In genomic region chrX:11379135-11379781, ce11 we compare ENCODE assay signal across 4 worm cellular contexts.
TF ChIP-seq lines count a peak whose summit lies in the region.

No protein-coding gene starts in this region.

TF ChIP-seq in whole organism, L2 larva, 48 proteins besides CTCF, POLR2A, EP300 and RAD21:
- TF ChIP-seq nhr-129 (tag; optimal IDR thresholded peaks at IDR 0.05; lab: Kevin White, UChicago) (peak; percentile 57), sem-4 (tag; optimal IDR thresholded peaks at IDR 0.05; lab: Kevin White, UChicago) (peak; percentile 4), gmeb-1 (tag; optimal IDR thresholded peaks at IDR 0.05; lab: Kevin White, UChicago) (no peak), nhr-11 (tag; optimal IDR thresholded peaks at IDR 0.05; lab: Kevin White, UChicago) (no peak), sma-9 (GFP tag; optimal IDR thresholded peaks at IDR 0.05; lab: Kevin White, UChicago) (peak; percentile 60), sma-9 (tag; optimal IDR thresholded peaks at IDR 0.05; lab: Kevin White, UChicago) (no peak), crh-2 (tag; optimal IDR thresholded peaks at IDR 0.05; lab: Kevin White, UChicago) (no peak), F13H6.1 (tag; optimal IDR thresholded peaks at IDR 0.05; lab: Kevin White, UChicago) (peak; percentile 89), lsy-2 (tag; optimal IDR thresholded peaks at IDR 0.05; lab: Kevin White, UChicago) (peak in 1 of 2 experiments; percentile 3), ceh-82 (tag; optimal IDR thresholded peaks at IDR 0.05; lab: Kevin White, UChicago) (no peak)
TF ChIP-seq in whole organism, L2 larva: peak in this region for 5.

TF ChIP-seq in whole organism, L4 larva, 104 proteins besides CTCF, POLR2A, EP300 and RAD21:
- TF ChIP-seq madf-5 (GFP tag; IDR thresholded peaks at IDR 0.05; lab: Robert Waterston, UW) (no peak), nhr-42 (GFP tag; IDR thresholded peaks at IDR 0.05; lab: Robert Waterston, UW) (no peak), ceh-20 (GFP tag; IDR thresholded peaks at IDR 0.05; lab: Robert Waterston, UW) (no peak), ctbp-1 (GFP tag; IDR thresholded peaks at IDR 0.05; lab: Robert Waterston, UW) (peak; percentile 37; the same call in 1 of the 2 replicates), zag-1 (tag; optimal IDR thresholded peaks at IDR 0.05; lab: Kevin White, UChicago) (no peak), sdz-12 (GFP tag; optimal IDR thresholded peaks at IDR 0.05; lab: Kevin White, UChicago) (no peak), lim-7 (GFP tag; IDR thresholded peaks at IDR 0.05; lab: Robert Waterston, UW) (0 out of 2 replicates have a peak, but pooled peaks have one; percentile 29), tra-1 (GFP tag; IDR thresholded peaks at IDR 0.05; lab: Robert Waterston, UW) (peak; percentile 36; the same call in 1 of the 2 replicates), fkh-10 (GFP tag; optimal IDR thresholded peaks at IDR 0.05; lab: Kevin White, UChicago) (peak; percentile 38), mxl-2 (GFP tag; conservative IDR thresholded peaks at IDR 0.05; lab: Robert Waterston, UW) (no peak), ces-1 (GFP tag; optimal IDR thresholded peaks at IDR 0.05; lab: Kevin White, UChicago) (peak; percentile 4), zip-11 (GFP tag; IDR thresholded peaks at IDR 0.05; lab: Robert Waterston, UW) (no peak), unc-62 (GFP tag; optimal IDR thresholded peaks at IDR 0.05 in 1 of 2; lab: Kevin White, UChicago) (peak in 1 of 2 experiments; percentile 89), unc-62 (tag; optimal IDR thresholded peaks at IDR 0.05; lab: Kevin White, UChicago) (no peak), daf-16 (GFP tag; optimal IDR thresholded peaks at IDR 0.05; lab: Kevin White, UChicago) (peak in 1 of 2 experiments; percentile 68), daf-16 (tag; optimal IDR thresholded peaks at IDR 0.05; lab: Kevin White, UChicago) (no peak), hlh-11 (tag; optimal IDR thresholded peaks at IDR 0.05; lab: Kevin White, UChicago) (peak; percentile 64), rbr-2 (tag; optimal IDR thresholded peaks at IDR 0.05; lab: Kevin White, UChicago) (no peak), set-16 (GFP tag; IDR thresholded peaks at IDR 0.05; lab: Robert Waterston, UW) (peak; percentile 18; the same call in 1 of the 2 replicates)

TF ChIP-seq in whole organism, late embryonic, 69 proteins besides CTCF, POLR2A, EP300 and RAD21:
- no peak for TF ChIP-seq zip-5 (tag; optimal IDR thresholded peaks at IDR 0.05; lab: Kevin White, UChicago)
- TF ChIP-seq ama-1 (optimal IDR thresholded peaks at IDR 0.05; lab: Kevin White, UChicago), result no peak
- no peak for TF ChIP-seq fax-1 (tag; optimal IDR thresholded peaks at IDR 0.05; lab: Kevin White, UChicago)
- no peak for TF ChIP-seq dve-1 (tag; optimal IDR thresholded peaks at IDR 0.05; lab: Kevin White, UChicago)
- no peak for TF ChIP-seq hlh-15 (tag; optimal IDR thresholded peaks at IDR 0.05; lab: Kevin White, UChicago)
- peak; percentile 64 for TF ChIP-seq F13H6.1 (tag; optimal IDR thresholded peaks at IDR 0.05; lab: Kevin White, UChicago)
- TF ChIP-seq pha-4 (tag; optimal IDR thresholded peaks at IDR 0.05; lab: Kevin White, UChicago), result no peak
- TF ChIP-seq ceh-14 (tag; optimal IDR thresholded peaks at IDR 0.05; lab: Kevin White, UChicago), result peak; percentile 2
- TF ChIP-seq ref-2 (tag; optimal IDR thresholded peaks at IDR 0.05; lab: Kevin White, UChicago), result peak; percentile 38
- peak; percentile 48 for TF ChIP-seq ceh-31 (tag; optimal IDR thresholded peaks at IDR 0.05; lab: Kevin White, UChicago)
- TF ChIP-seq C08G9.2 (tag; optimal IDR thresholded peaks at IDR 0.05; lab: Kevin White, UChicago), result peak; percentile 25
- peak; percentile 89 for TF ChIP-seq ceh-18 (tag; optimal IDR thresholded peaks at IDR 0.05; lab: Kevin White, UChicago)
- peak; percentile 79 for TF ChIP-seq unc-42 (tag; optimal IDR thresholded peaks at IDR 0.05; lab: Kevin White, UChicago)
- TF ChIP-seq syd-9 (tag; optimal IDR thresholded peaks at IDR 0.05; lab: Kevin White, UChicago), result peak; percentile 61
- no peak for TF ChIP-seq ceh-19 (GFP tag; optimal IDR thresholded peaks at IDR 0.05; lab: Kevin White, UChicago)
- peak; percentile 79 for TF ChIP-seq pat-9 (tag; optimal IDR thresholded peaks at IDR 0.05; lab: Kevin White, UChicago)
- no peak for TF ChIP-seq fkh-6 (tag; optimal IDR thresholded peaks at IDR 0.05; lab: Kevin White, UChicago)
- peak; percentile 58 for TF ChIP-seq unc-55 (GFP tag; optimal IDR thresholded peaks at IDR 0.05; lab: Kevin White, UChicago)
- TF ChIP-seq rnt-1 (tag; optimal IDR thresholded peaks at IDR 0.05; lab: Kevin White, UChicago), result peak; percentile 82
- TF ChIP-seq tbx-2 (tag; optimal IDR thresholded peaks at IDR 0.05; lab: Kevin White, UChicago), result peak; percentile 57
- peak; percentile 4 for TF ChIP-seq ceh-34 (tag; optimal IDR thresholded peaks at IDR 0.05; lab: Kevin White, UChicago)
TF ChIP-seq in whole organism, late embryonic: peak in this region for 13.

TF ChIP-seq in whole organism, mixed stage, embryonic, 35 proteins besides CTCF, POLR2A, EP300 and RAD21:
- TF ChIP-seq cnd-1 (tag; optimal IDR thresholded peaks at IDR 0.05; lab: Kevin White, UChicago) (no peak), lsy-2 (tag; optimal IDR thresholded peaks at IDR 0.05; lab: Kevin White, UChicago) (no peak), lin-32 (GFP tag; optimal IDR thresholded peaks at IDR 0.05; lab: Kevin White, UChicago) (no peak), snpc-4 (tag; optimal IDR thresholded peaks at IDR 0.05; lab: Kevin White, UChicago) (no peak), mab-5 (tag; optimal IDR thresholded peaks at IDR 0.05; lab: Kevin White, UChicago) (no peak), drap-1 (GFP tag; optimal IDR thresholded peaks at IDR 0.05; lab: Kevin White, UChicago) (no peak), flh-1 (GFP tag; optimal IDR thresholded peaks at IDR 0.05; lab: Kevin White, UChicago) (no peak), ham-2 (GFP tag; optimal IDR thresholded peaks at IDR 0.05; lab: Kevin White, UChicago) (no peak), hlh-1 (tag; optimal IDR thresholded peaks at IDR 0.05; lab: Kevin White, UChicago) (peak; percentile 85), blmp-1 (tag; optimal IDR thresholded peaks at IDR 0.05; lab: Kevin White, UChicago) (no peak), nhr-2 (tag; optimal IDR thresholded peaks at IDR 0.05; lab: Kevin White, UChicago) (no peak), bed-3 (GFP tag; optimal IDR thresholded peaks at IDR 0.05; lab: Kevin White, UChicago) (no peak), mls-2 (tag; optimal IDR thresholded peaks at IDR 0.05; lab: Kevin White, UChicago) (no peak), sptf-1 (tag; optimal IDR thresholded peaks at IDR 0.05; lab: Kevin White, UChicago) (peak; percentile 20), M03D4.4 (tag; optimal IDR thresholded peaks at IDR 0.05; lab: Kevin White, UChicago) (peak; percentile 7), elt-3 (tag; optimal IDR thresholded peaks at IDR 0.05; lab: Kevin White, UChicago) (no peak), unc-120 (tag; optimal IDR thresholded peaks at IDR 0.05; lab: Kevin White, UChicago; ENCODE audit: poor library complexity, severe bottlenecking) (peak; percentile 92), ztf-11 (tag; optimal IDR thresholded peaks at IDR 0.05; lab: Kevin White, UChicago) (no peak), elt-1 (tag; optimal IDR thresholded peaks at IDR 0.05; lab: Kevin White, UChicago; ENCODE audit: borderline replicate concordance, insufficient read depth) (no peak), ceh-43 (GFP tag; optimal IDR thresholded peaks at IDR 0.05; lab: Kevin White, UChicago) (no peak), sem-2 (GFP tag; optimal IDR thresholded peaks at IDR 0.05; lab: Kevin White, UChicago) (no peak), nhr-28 (tag; optimal IDR thresholded peaks at IDR 0.05; lab: Kevin White, UChicago) (no peak), pha-4 (tag; optimal IDR thresholded peaks at IDR 0.05; lab: Kevin White, UChicago) (no peak), lin-13 (tag; optimal IDR thresholded peaks at IDR 0.05; lab: Kevin White, UChicago) (no peak), mep-1 (tag; optimal IDR thresholded peaks at IDR 0.05; lab: Kevin White, UChicago) (no peak), ceh-83 (GFP tag; optimal IDR thresholded peaks at IDR 0.05; lab: Kevin White, UChicago) (no peak), unc-39 (tag; optimal IDR thresholded peaks at IDR 0.05; lab: Kevin White, UChicago) (no peak), nhr-237 (tag; optimal IDR thresholded peaks at IDR 0.05; lab: Kevin White, UChicago) (no peak), ceh-39 (tag; optimal IDR thresholded peaks at IDR 0.05; lab: Kevin White, UChicago) (no peak), tbx-8 (GFP tag; optimal IDR thresholded peaks at IDR 0.05; lab: Kevin White, UChicago) (no peak), nhr-76 (tag; optimal IDR thresholded peaks at IDR 0.05; lab: Kevin White, UChicago) (no peak), zip-8 (tag; optimal IDR thresholded peaks at IDR 0.05; lab: Kevin White, UChicago) (no peak), unc-62 (GFP tag; optimal IDR thresholded peaks at IDR 0.05; lab: Kevin White, UChicago) (peak; percentile 63), nhr-12 (tag; optimal IDR thresholded peaks at IDR 0.05; lab: Kevin White, UChicago) (no peak), ces-1 (GFP tag; optimal IDR thresholded peaks at IDR 0.05; lab: Kevin White, UChicago) (peak; percentile 73)
